Fruit fly (Drosophila melanogaster) whole organism, embryonic: ENCODE data around the gene CG5498.

Experiments
- ATbp ChIP-seq: fragments of 200-800 bp; sonication (Bioruptor generic); optimal IDR thresholded peaks from 2 replicates; lab custom pipeline; 2017; ENCODE audit warnings: missing biosample characterization, mild to moderate bottlenecking, missing genetic modification characterization, missing genetic modification reagents
- Abd-B ChIP-seq: fragments of 200-800 bp; sonication (Bioruptor generic); optimal IDR thresholded peaks from 2 replicates; lab custom pipeline; 2018; ENCODE audit warnings: missing biosample characterization, mild to moderate bottlenecking, missing genetic modification characterization, moderate library complexity
- CG10274 ChIP-seq: fragments of 200-800 bp; sonication (Bioruptor generic); optimal IDR thresholded peaks from 3 replicates; lab custom pipeline; 2017; ENCODE audit warnings: missing biosample characterization, mild to moderate bottlenecking, missing genetic modification characterization
- CG10321 ChIP-seq: fragments of 200-800 bp; sonication (Bioruptor generic); IDR thresholded peaks from 2 replicates; pipeline ENCODE4 v1.3.6; 2022; ENCODE audit warnings: missing biosample characterization, missing genetic modification characterization
- CG10654 ChIP-seq: fragments of 200-800 bp; sonication (Bioruptor generic); optimal IDR thresholded peaks from 2 replicates; lab custom pipeline; 2016; ENCODE audit warnings: missing biosample characterization, missing genetic modification characterization
- CG10979 ChIP-seq: fragments of 200-800 bp; sonication (Bioruptor generic); optimal IDR thresholded peaks from 2 replicates; lab custom pipeline; 2018; ENCODE audit warnings: missing biosample characterization, mild to moderate bottlenecking, missing genetic modification characterization, moderate library complexity
- CG1233 ChIP-seq: fragments of 200-800 bp; sonication (Bioruptor generic); optimal IDR thresholded peaks from 4 replicates; lab custom pipeline; 2018; ENCODE audit warnings: missing biosample characterization, mild to moderate bottlenecking, missing genetic modification characterization
- CG12769 ChIP-seq: fragments of 200-800 bp; sonication (Bioruptor generic); optimal IDR thresholded peaks from 2 replicates; lab custom pipeline; 2019; ENCODE audit warnings: missing biosample characterization, mild to moderate bottlenecking, missing genetic modification characterization, moderate library complexity
- CG13624 ChIP-seq: fragments of 200-800 bp; sonication (Bioruptor generic); optimal IDR thresholded peaks from 2 replicates; lab custom pipeline; 2016; ENCODE audit warnings: missing biosample characterization, missing genetic modification characterization
- CG14050 ChIP-seq: fragments of 200-800 bp; sonication (Bioruptor generic); IDR thresholded peaks from 3 replicates; pipeline ENCODE4 v1.3.6; 2022; ENCODE audit warnings: missing biosample characterization, missing genetic modification characterization
- CG1529 ChIP-seq: fragments of 200-800 bp; sonication (Bioruptor generic); optimal IDR thresholded peaks from 3 replicates; lab custom pipeline; 2018; ENCODE audit warnings: missing biosample characterization, missing genetic modification characterization
- CG17912 ChIP-seq: fragments of 200-800 bp; sonication (Bioruptor generic); optimal IDR thresholded peaks from 2 replicates; lab custom pipeline; 2018; ENCODE audit warnings: missing biosample characterization, mild to moderate bottlenecking, missing genetic modification characterization
- CG1792 ChIP-seq: fragments of 200-800 bp; sonication (Bioruptor generic); optimal IDR thresholded peaks from 2 replicates; lab custom pipeline; 2016; ENCODE audit warnings: missing biosample characterization, missing genetic modification characterization
- CG18599 ChIP-seq: fragments of 200-800 bp; sonication (Bioruptor generic); optimal IDR thresholded peaks from 3 replicates; lab custom pipeline; 2017; ENCODE audit warnings: missing biosample characterization, missing genetic modification characterization, mild to moderate bottlenecking, moderate library complexity, missing genetic modification reagents
- CG32532 ChIP-seq: fragments of 200-800 bp; sonication (Bioruptor generic); IDR thresholded peaks from 2 replicates; pipeline ENCODE4 v1.3.6; 2022; ENCODE audit warnings: missing biosample characterization, missing genetic modification characterization
- CG42726 ChIP-seq: fragments of 200-800 bp; sonication (Bioruptor generic); IDR thresholded peaks from 2 replicates; pipeline ENCODE4 v1.3.6; 2022; ENCODE audit warnings: missing biosample characterization, missing genetic modification characterization; ENCODE audit not compliant: partially characterized antibody
- CG4328 ChIP-seq: fragments of 200-800 bp; sonication (Bioruptor generic); optimal IDR thresholded peaks from 3 replicates; lab custom pipeline; 2017; ENCODE audit warnings: missing biosample characterization, missing genetic modification reagents, missing genetic modification characterization
- CG43689 ChIP-seq: fragments of 200-800 bp; sonication (Bioruptor generic); IDR thresholded peaks from 2 replicates; pipeline ENCODE4 v1.3.6; 2022; ENCODE audit warnings: missing biosample characterization, missing genetic modification characterization
- CG6654 ChIP-seq: fragments of 200-800 bp; sonication (Bioruptor generic); optimal IDR thresholded peaks from 2 replicates; lab custom pipeline; 2017; ENCODE audit warnings: missing biosample characterization, mild to moderate bottlenecking, missing genetic modification characterization
- CG9437 ChIP-seq: fragments of 200-800 bp; sonication (Bioruptor generic); optimal IDR thresholded peaks from 2 replicates; lab custom pipeline; 2018; ENCODE audit warnings: missing biosample characterization, mild to moderate bottlenecking, missing genetic modification characterization
- CG9797 ChIP-seq: fragments of 200-800 bp; sonication (Bioruptor generic); optimal IDR thresholded peaks from 3 replicates; lab custom pipeline; 2018; ENCODE audit warnings: missing biosample characterization, mild to moderate bottlenecking, missing genetic modification characterization
- Dip2 ChIP-seq: fragments of 200-800 bp; sonication (Bioruptor generic); IDR thresholded peaks from 2 replicates; pipeline ENCODE4 v1.3.6; 2022; ENCODE audit warnings: missing biosample characterization, missing genetic modification characterization
- Drgx ChIP-seq: fragments of 200-800 bp; sonication (Bioruptor generic); IDR thresholded peaks from 2 replicates; pipeline ENCODE4 v1.3.6; 2022; ENCODE audit warnings: missing biosample characterization, missing genetic modification characterization
- Elba2 ChIP-seq: fragments of 200-800 bp; sonication (Bioruptor generic); optimal IDR thresholded peaks from 3 replicates; lab custom pipeline; 2016; ENCODE audit warnings: missing biosample characterization, missing genetic modification characterization
- Hmr ChIP-seq: fragments of 200-800 bp; sonication (Bioruptor generic); optimal IDR thresholded peaks from 3 replicates; lab custom pipeline; 2017; ENCODE audit warnings: mild to moderate bottlenecking, missing biosample characterization, missing genetic modification reagents, missing genetic modification characterization
- Hr51 ChIP-seq, 2 experiments: fragments of 200-800 bp; sonication (Bioruptor generic); optimal IDR thresholded peaks; 2 replicates in 1 of 2; 3 replicates in 1 of 2; lab custom pipeline; 2016 to 2018; ENCODE audit warnings: missing biosample characterization in 2 of 2, missing genetic modification characterization in 2 of 2, mild to moderate bottlenecking in 1 of 2, moderate library complexity in 1 of 2
- Lhr ChIP-seq: fragments of 200-800 bp; sonication (Bioruptor generic); optimal IDR thresholded peaks from 3 replicates; lab custom pipeline; 2017; ENCODE audit warnings: mild to moderate bottlenecking, missing biosample characterization, missing genetic modification reagents, missing genetic modification characterization
- MBD-R2 ChIP-seq: fragments of 200-800 bp; sonication (Bioruptor generic); IDR thresholded peaks from 2 replicates; pipeline ENCODE4 v1.3.6; 2022; ENCODE audit warnings: missing biosample characterization, missing genetic modification characterization
- Max ChIP-seq: fragments of 200-800 bp; sonication (Bioruptor generic); optimal IDR thresholded peaks from 2 replicates; lab custom pipeline; 2016; ENCODE audit warnings: missing biosample characterization, mild to moderate bottlenecking, missing genetic modification characterization
- Meics ChIP-seq: fragments of 200-800 bp; sonication (Bioruptor generic); optimal IDR thresholded peaks from 2 replicates; lab custom pipeline; 2017; ENCODE audit warnings: missing biosample characterization, mild to moderate bottlenecking, missing genetic modification characterization
- Nf-YA ChIP-seq: fragments of 200-800 bp; sonication (Bioruptor generic); IDR thresholded peaks from 2 replicates; pipeline ENCODE4 v1.3.6; 2022; ENCODE audit warnings: missing biosample characterization, missing genetic modification characterization
- Stat92E ChIP-seq, 3 experiments: fragments of >200 bp in 2 of 3; fragments of 200-800 bp in 1 of 3; sonication (Bioruptor generic) in 1 of 3; optimal IDR thresholded peaks; 2 replicates each; lab custom pipeline; 2017 to 2019; ENCODE audit warnings: missing biosample characterization in 3 of 3, missing genetic modification characterization in 3 of 3, mild to moderate bottlenecking in 1 of 3, moderate library complexity in 1 of 3
- Usf ChIP-seq: fragments of 200-800 bp; sonication (Bioruptor generic); optimal IDR thresholded peaks from 2 replicates; lab custom pipeline; 2017; ENCODE audit warnings: missing genotype, missing biosample characterization, missing genetic modification characterization
- al ChIP-seq: fragments of 200-800 bp; sonication (Bioruptor generic); IDR thresholded peaks from 2 replicates; pipeline ENCODE4 v1.3.6; 2022; ENCODE audit warnings: missing biosample characterization, missing genetic modification characterization
- aop ChIP-seq: fragments of 200-800 bp; sonication (Bioruptor generic); IDR thresholded peaks from 2 replicates; pipeline ENCODE4 v1.3.6; 2022; ENCODE audit warnings: missing biosample characterization, missing genetic modification characterization
- corto ChIP-seq: fragments of 200-800 bp; sonication (Bioruptor generic); optimal IDR thresholded peaks from 2 replicates; lab custom pipeline; 2016; ENCODE audit warnings: missing biosample characterization, mild to moderate bottlenecking, missing genetic modification characterization, moderate library complexity
- croc ChIP-seq: fragments of 200-800 bp; sonication (Bioruptor generic); conservative IDR thresholded peaks from 3 replicates; pipeline ENCODE4 v1.3.6; 2022; ENCODE audit warnings: missing biosample characterization, missing genetic modification characterization
- dati ChIP-seq: fragments of 200-800 bp; sonication (Bioruptor generic); IDR thresholded peaks from 2 replicates; pipeline ENCODE4 v1.3.6; 2022; ENCODE audit warnings: missing biosample characterization, missing genetic modification characterization
- ewg ChIP-seq: fragments of 200-800 bp; sonication (Bioruptor generic); optimal IDR thresholded peaks from 3 replicates; lab custom pipeline; 2017; ENCODE audit warnings: mild to moderate bottlenecking, missing biosample characterization, missing genetic modification reagents, missing genetic modification characterization
- fd102C ChIP-seq: fragments of 200-800 bp; sonication (Bioruptor generic); optimal IDR thresholded peaks from 2 replicates; lab custom pipeline; 2018; ENCODE audit warnings: missing biosample characterization, mild to moderate bottlenecking, missing genetic modification characterization, moderate library complexity
- ftz-f1 ChIP-seq: fragments of 200-800 bp; sonication (Bioruptor generic); optimal IDR thresholded peaks from 2 replicates; lab custom pipeline; 2016; ENCODE audit warnings: missing biosample characterization, missing genetic modification characterization
- gce ChIP-seq: fragments of 200-800 bp; sonication (Bioruptor generic); IDR thresholded peaks from 3 replicates; pipeline ENCODE4 v1.3.6; 2022; ENCODE audit warnings: missing biosample characterization, missing genetic modification characterization
- gem ChIP-seq: fragments of 200-800 bp; sonication (Bioruptor generic); optimal IDR thresholded peaks from 2 replicates; lab custom pipeline; 2019; ENCODE audit warnings: missing biosample characterization, mild to moderate bottlenecking, missing genetic modification characterization, moderate library complexity
- pita ChIP-seq: fragments of 200-800 bp; sonication (Bioruptor generic); optimal IDR thresholded peaks from 2 replicates; lab custom pipeline; 2017; ENCODE audit warnings: missing biosample characterization, mild to moderate bottlenecking, missing genetic modification characterization
- pum ChIP-seq: fragments of 200-800 bp; sonication (Bioruptor generic); optimal IDR thresholded peaks from 2 replicates; lab custom pipeline; 2016; ENCODE audit warnings: missing biosample characterization, missing genetic modification characterization
- stwl ChIP-seq: fragments of 200-800 bp; sonication (Bioruptor generic); optimal IDR thresholded peaks from 3 replicates; lab custom pipeline; 2018; ENCODE audit warnings: missing biosample characterization, mild to moderate bottlenecking, missing genetic modification characterization, moderate library complexity
- zen ChIP-seq: fragments of 200-800 bp; sonication (Bioruptor generic); optimal IDR thresholded peaks from 3 replicates; lab custom pipeline; 2018; ENCODE audit warnings: missing biosample characterization, mild to moderate bottlenecking, missing genetic modification characterization, moderate library complexity
- zfh1 ChIP-seq: fragments of 200-800 bp; sonication (Bioruptor generic); IDR thresholded peaks from 3 replicates; pipeline ENCODE4 v1.3.6; 2022; ENCODE audit warnings: missing biosample characterization, missing genetic modification characterization

The CG5498 gene

dm6 chr3L:20347762-20348580, 35.9 kb downstream of the CG5498 start, which contains the start of the genes Rbbp5 and eRF1 (continued):
- TF ChIP-seq Hr51 (GFP tag; optimal IDR thresholded peaks at IDR 0.05; lab: Kevin White, UChicago) (peak; percentile 39 to 68), Drgx (GFP tag; lab: Robert Waterston, UW) (no peak), MBD-R2 (peak; percentile 70), CG18599 (no peak), pita (GFP tag; lab: Kevin White, UChicago) (no peak), Abd-B (GFP tag; lab: Kevin White, UChicago) (peak; percentile 72), Dip2 (no peak), Lhr (GFP tag; lab: Kevin White, UChicago) (peak; percentile 56), CG14050 (GFP tag; lab: Robert Waterston, UW) (peak; percentile 54; the same call in 2 of the 3 replicates), Usf (no peak), ewg (GFP tag; lab: Kevin White, UChicago) (peak; percentile 48), ATbp (GFP tag; lab: Kevin White, UChicago) (no peak), ftz-f1 (no peak), corto (GFP tag; lab: Kevin White, UChicago) (peak; percentile 53), CG10979 (tag; lab: Kevin White, UChicago) (peak; percentile 63), CG1529 (GFP tag; lab: Kevin White, UChicago) (peak; percentile 12), zen (peak; percentile 79), croc (GFP tag; lab: Robert Waterston, UW) (peak; percentile 27; the same call in 1 of the 3 replicates), al (GFP tag; lab: Robert Waterston, UW) (peak; percentile 82), CG1233 (peak; percentile 61), CG1792 (GFP tag; lab: Kevin White, UChicago) (no peak), CG10321 (GFP tag; lab: Robert Waterston, UW) (0 out of 2 replicates have a peak, but pooled peaks have one; percentile 31), CG17912 (GFP tag; lab: Kevin White, UChicago) (no peak), Hmr (GFP tag; lab: Kevin White, UChicago) (peak; percentile 71), Nf-YA (GFP tag; lab: Robert Waterston, UW) (no peak), stwl (tag; lab: Kevin White, UChicago) (peak; percentile 41), gem (tag; lab: Kevin White, UChicago) (peak; percentile 89), Meics (GFP tag; lab: Kevin White, UChicago) (peak; percentile 60), Max (GFP tag; lab: Kevin White, UChicago) (peak; percentile 86), CG10274 (GFP tag; lab: Kevin White, UChicago) (no peak), aop (no peak), CG9437 (GFP tag; lab: Kevin White, UChicago) (peak; percentile 48), CG12769 (peak; percentile 10), Elba2 (GFP tag; lab: Kevin White, UChicago) (peak; percentile 53), CG6654 (GFP tag; lab: Kevin White, UChicago) (no peak), Stat92E (GFP tag; optimal IDR thresholded peaks at IDR 0.05; lab: Kevin White, UChicago) (no peak), CG9797 (GFP tag; lab: Kevin White, UChicago) (peak; percentile 14), dati (GFP tag; lab: Robert Waterston, UW) (no peak), CG10654 (GFP tag; lab: Kevin White, UChicago) (peak; percentile 73), CG32532 (GFP tag; lab: Robert Waterston, UW) (peak; percentile 87), pum (GFP tag; lab: Kevin White, UChicago) (peak; percentile 32), CG4328 (GFP tag; lab: Kevin White, UChicago) (peak; percentile 10), zfh1 (GFP tag; lab: Robert Waterston, UW) (peak; percentile 85), CG42726 (GFP tag; lab: Robert Waterston, UW) (peak; percentile 93), gce (no peak), CG13624 (GFP tag; lab: Kevin White, UChicago) (peak; percentile 68), CG43689 (GFP tag; lab: Robert Waterston, UW) (peak; percentile 43; the same call in 1 of the 2 replicates), fd102C (no peak)
